Fruit fly (Drosophila melanogaster) whole organism, wandering third instar larva: ENCODE measurements around the gene Sac1.
A peak's percentile ranks its signal among the peaks of the same experiment; 100 is the strongest.

Source experiments
- Abd-B ChIP-seq: fragments of >200 bp; optimal IDR thresholded peaks from 2 replicates; lab custom pipeline; 2017; ENCODE audit warnings: missing biosample characterization, missing genetic modification characterization
- Dif ChIP-seq: fragments of 200-275, 200-300 bp; sonication (Bioruptor generic); optimal IDR thresholded peaks from 2 replicates; lab custom pipeline; 2018; ENCODE audit warnings: missing biosample characterization, missing genetic modification characterization; ENCODE audit not compliant: partially characterized antibody
- Hnf4 ChIP-seq: fragments of 200-800 bp; sonication (Bioruptor generic); optimal IDR thresholded peaks from 2 replicates; lab custom pipeline; 2016; ENCODE audit warnings: missing biosample characterization, mild to moderate bottlenecking, missing genetic modification characterization
- Hr78 ChIP-seq: fragments of >200 bp; optimal IDR thresholded peaks from 2 replicates; lab custom pipeline; 2017; ENCODE audit warnings: missing biosample characterization, missing genetic modification characterization
- Myc ChIP-seq: fragments of >200 bp; optimal IDR thresholded peaks from 2 replicates; lab custom pipeline; 2017
- Vsx2 ChIP-seq: fragments of 200-300, 225-300 bp; sonication (Bioruptor generic); optimal IDR thresholded peaks from 2 replicates; lab custom pipeline; 2018; ENCODE audit warnings: missing biosample characterization, missing genetic modification characterization; ENCODE audit not compliant: partially characterized antibody
- br ChIP-seq: fragments of 200-800 bp; sonication (Bioruptor generic); optimal IDR thresholded peaks from 2 replicates; lab custom pipeline; 2016; ENCODE audit warnings: missing biosample characterization, missing genetic modification characterization
- dl ChIP-seq, 2 experiments: fragments of 175-275, 200-275 bp in 1 of 2; fragments of 200-275 bp in 1 of 2; sonication (Bioruptor generic); optimal IDR thresholded peaks; lab custom pipeline; 2018; ENCODE audit warnings: mild to moderate bottlenecking in 2 of 2, missing biosample characterization in 2 of 2, missing genetic modification characterization in 2 of 2, moderate library complexity in 2 of 2; ENCODE audit not compliant: partially characterized antibody in 2 of 2, insufficient read depth in 1 of 2
- h ChIP-seq: fragments of 200-800 bp; sonication (Bioruptor generic); optimal IDR thresholded peaks from 3 replicates; lab custom pipeline; 2016; ENCODE audit warnings: missing biosample characterization, mild to moderate bottlenecking, missing genetic modification characterization
- lola ChIP-seq: fragments of >200 bp; optimal IDR thresholded peaks from 2 replicates; lab custom pipeline; 2017; ENCODE audit warnings: missing biosample characterization, missing genetic modification characterization
- pan ChIP-seq: fragments of >200 bp; optimal IDR thresholded peaks from 2 replicates; lab custom pipeline; 2017
- psq ChIP-seq: fragments of 200-800 bp; sonication (Bioruptor generic); optimal IDR thresholded peaks from 3 replicates; lab custom pipeline; 2017; ENCODE audit warnings: missing biosample characterization, mild to moderate bottlenecking, missing genetic modification characterization, moderate library complexity
- rgr ChIP-seq: fragments of 200-800 bp; sonication (Bioruptor generic); optimal IDR thresholded peaks from 3 replicates; lab custom pipeline; 2016; ENCODE audit warnings: missing biosample characterization, mild to moderate bottlenecking, missing genetic modification characterization

DNA sequence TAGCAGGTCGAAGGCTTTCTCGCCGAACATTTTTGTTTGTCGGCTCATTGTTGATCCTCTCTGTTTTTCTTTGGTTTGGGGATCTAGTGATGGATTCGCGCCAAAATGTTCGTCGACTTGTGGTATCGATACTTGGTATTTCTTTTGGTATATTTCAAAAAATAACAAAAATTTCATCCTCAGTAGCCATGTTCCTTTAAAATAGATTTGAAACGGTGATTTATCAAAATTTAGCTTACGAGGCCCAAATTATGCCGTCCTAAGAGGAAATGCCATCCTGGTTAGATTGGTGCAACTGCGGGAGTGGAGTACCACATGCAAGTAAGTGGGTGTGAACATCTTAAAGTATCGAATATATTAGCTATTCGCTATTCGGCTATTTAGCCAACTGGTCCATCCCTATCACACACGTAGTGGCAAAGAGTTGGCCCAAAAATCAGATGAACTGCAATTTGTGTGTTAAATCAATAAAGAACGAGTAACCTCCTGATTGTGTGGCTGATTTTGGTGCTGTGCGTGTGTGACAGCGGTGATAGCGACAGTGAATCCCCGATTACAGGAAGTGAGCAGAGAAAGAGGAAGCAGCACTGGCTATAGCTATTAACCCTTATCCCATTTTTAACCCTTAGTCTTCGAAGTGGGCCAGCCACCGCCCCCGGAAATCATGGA lies at the start of gene Sac1, which contains the start of gene Psf1:
- TF ChIP-seq rgr (GFP tag; lab: Kevin White, UChicago) (peak; percentile 44), pan (lab: Kevin White, UChicago) (no peak), dl (GFP tag; optimal IDR thresholded peaks at IDR 0.05; lab: Kevin White, UChicago; ENCODE audit: insufficient read depth in 1 of 2, partially characterized antibody in 2 of 2) (no peak), Vsx2 (no peak), lola (GFP tag; lab: Kevin White, UChicago) (no peak), h (GFP tag; lab: Kevin White, UChicago) (peak; percentile 5), psq (GFP tag; lab: Kevin White, UChicago) (peak; percentile 38), br (GFP tag; lab: Kevin White, UChicago) (no peak), Dif (GFP tag; lab: Kevin White, UChicago) (no peak), Abd-B (GFP tag; lab: Kevin White, UChicago) (no peak), Myc (peak; percentile 53), Hnf4 (GFP tag; lab: Kevin White, UChicago) (no peak), Hr78 (GFP tag; lab: Kevin White, UChicago) (no peak)
